Fruit fly (Drosophila melanogaster): ENCODE data around the gene CG32756.

dm6 chrX:5907916-5908315 lies 37.6 kb upstream of the CG32756 start, which contains the start of gene CG12236:
- peak; percentile 95 to 97 for TF ChIP-seq CTCF (optimal IDR thresholded peaks at IDR 0.05)
- TF ChIP-seq CG8478 (optimal IDR thresholded peaks at IDR 0.05) = no peak
